Worm (Caenorhabditis elegans): ENCODE measurements around the gene cct-6.

DNA sequence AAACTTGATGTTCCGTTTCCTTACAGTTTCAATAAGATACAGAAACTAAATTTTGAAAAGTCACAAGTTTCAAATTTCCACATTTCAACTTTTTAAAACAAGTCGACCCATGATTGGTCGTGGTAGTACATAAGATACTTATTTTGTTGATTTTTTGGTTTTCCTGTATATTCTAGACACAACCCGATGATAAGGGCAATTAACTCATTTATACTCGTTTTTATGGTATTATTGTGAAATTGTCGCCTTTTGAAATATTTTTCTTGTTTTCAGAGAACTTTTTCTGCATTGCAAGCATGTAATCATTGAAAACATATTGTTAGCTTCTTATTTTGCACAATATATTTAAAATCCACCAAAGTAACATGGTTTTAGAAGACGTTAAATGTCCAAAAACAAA, 43.5 kb downstream of the cct-6 start:
- no peak for TF ChIP-seq pros-1 (tag; optimal IDR thresholded peaks at IDR 0.05)
- TF ChIP-seq nhr-11 (tag; optimal IDR thresholded peaks at IDR 0.05) = no peak
- TF ChIP-seq ama-1 (optimal IDR thresholded peaks at IDR 0.05) = no peak

All from whole organism, late embryonic.